Fruit fly (Drosophila melanogaster) whole organism, embryonic: Measurements from ENCODE around the gene CG17105.

ENCODE experiments used
- Ada2b ChIP-seq: fragments of 200-800 bp; sonication (Bioruptor generic); IDR thresholded peaks from 2 replicates; pipeline ENCODE4 v1.3.6; 2022; ENCODE audit warnings: missing biosample characterization, missing genetic modification characterization
- BEAF-32 ChIP-seq: fragments of 200-800 bp; sonication (Bioruptor generic); optimal IDR thresholded peaks from 3 replicates; lab custom pipeline; 2017; ENCODE audit warnings: missing biosample characterization, missing genetic modification characterization, mild to moderate bottlenecking, moderate library complexity, missing genetic modification reagents
- BtbVII ChIP-seq: fragments of 200-800 bp; sonication (Bioruptor generic); optimal IDR thresholded peaks from 3 replicates; lab custom pipeline; 2017; ENCODE audit warnings: missing biosample characterization, mild to moderate bottlenecking, missing genetic modification characterization
- CG11093 ChIP-seq: fragments of 200-800 bp; sonication (Bioruptor generic); IDR thresholded peaks from 3 replicates; pipeline ENCODE4 v1.3.6; 2022; ENCODE audit warnings: missing biosample characterization, missing genetic modification characterization
- CG11398 ChIP-seq: fragments of 200-800 bp; sonication (Bioruptor generic); optimal IDR thresholded peaks from 2 replicates; lab custom pipeline; 2016; ENCODE audit warnings: missing biosample characterization, missing genetic modification characterization
- CG12104 ChIP-seq: fragments of 200-800 bp; sonication (Bioruptor generic); optimal IDR thresholded peaks from 3 replicates; lab custom pipeline; 2016; ENCODE audit warnings: missing biosample characterization, missing genetic modification characterization
- CG12942 ChIP-seq: fragments of 200-800 bp; sonication (Bioruptor generic); optimal IDR thresholded peaks from 3 replicates; lab custom pipeline; 2016; ENCODE audit warnings: missing biosample characterization, missing genetic modification characterization
- CG13287 ChIP-seq: fragments of 200-800 bp; sonication (Bioruptor generic); IDR thresholded peaks from 2 replicates; pipeline ENCODE4 v1.3.6; 2022; ENCODE audit warnings: missing biosample characterization, missing genetic modification characterization; ENCODE audit not compliant: partially characterized antibody
- CG13775 ChIP-seq: fragments of 200-800 bp; sonication (Bioruptor generic); optimal IDR thresholded peaks from 3 replicates; lab custom pipeline; 2017; ENCODE audit warnings: missing biosample characterization, mild to moderate bottlenecking, missing genetic modification characterization
- CG14014 ChIP-seq: fragments of 200-800 bp; sonication (Bioruptor generic); IDR thresholded peaks from 2 replicates; pipeline ENCODE4 v1.3.6; 2022; ENCODE audit warnings: missing biosample characterization, missing genetic modification characterization
- CG1529 ChIP-seq: fragments of 200-800 bp; sonication (Bioruptor generic); optimal IDR thresholded peaks from 3 replicates; lab custom pipeline; 2018; ENCODE audit warnings: missing biosample characterization, missing genetic modification characterization
- CG15479 ChIP-seq: fragments of 200-800 bp; sonication (Bioruptor generic); optimal IDR thresholded peaks from 3 replicates; lab custom pipeline; 2019; ENCODE audit warnings: missing biosample characterization, mild to moderate bottlenecking, missing genetic modification characterization, moderate library complexity
- CG17328 ChIP-seq: fragments of 200-800 bp; sonication (Bioruptor generic); IDR thresholded peaks from 2 replicates; pipeline ENCODE4 v1.3.6; 2022; ENCODE audit warnings: missing biosample characterization, missing genetic modification characterization
- CG18262 ChIP-seq: fragments of 200-800 bp; optimal IDR thresholded peaks from 3 replicates; lab custom pipeline; 2019; ENCODE audit warnings: missing biosample characterization, mild to moderate bottlenecking, missing genetic modification characterization, moderate library complexity
- CG2678 ChIP-seq: fragments of 200-800 bp; sonication (Bioruptor generic); optimal IDR thresholded peaks from 3 replicates; lab custom pipeline; 2019; ENCODE audit warnings: missing biosample characterization, mild to moderate bottlenecking, missing genetic modification characterization, moderate library complexity
- CG3407 ChIP-seq: fragments of 200-800 bp; sonication (Bioruptor generic); optimal IDR thresholded peaks from 2 replicates; lab custom pipeline; 2018; ENCODE audit warnings: missing biosample characterization, mild to moderate bottlenecking, missing genetic modification characterization
- CG42726 ChIP-seq: fragments of 200-800 bp; sonication (Bioruptor generic); IDR thresholded peaks from 2 replicates; pipeline ENCODE4 v1.3.6; 2022; ENCODE audit warnings: missing biosample characterization, missing genetic modification characterization; ENCODE audit not compliant: partially characterized antibody
- CG7271 ChIP-seq: fragments of 200-800 bp; sonication (Bioruptor generic); optimal IDR thresholded peaks from 2 replicates; lab custom pipeline; 2018; ENCODE audit warnings: missing biosample characterization, mild to moderate bottlenecking, missing genetic modification characterization, moderate library complexity
- CG8290 ChIP-seq, 3 experiments: fragments of 200-800 bp; sonication (Bioruptor generic); optimal IDR thresholded peaks; 2 replicates each; lab custom pipeline; 2016 to 2019; ENCODE audit warnings: missing biosample characterization in 3 of 3, missing genetic modification characterization in 3 of 3, mild to moderate bottlenecking in 2 of 3, moderate library complexity in 1 of 3
- CG9437 ChIP-seq: fragments of 200-800 bp; sonication (Bioruptor generic); optimal IDR thresholded peaks from 2 replicates; lab custom pipeline; 2018; ENCODE audit warnings: missing biosample characterization, mild to moderate bottlenecking, missing genetic modification characterization
- Chrac-16 ChIP-seq: fragments of 200-800 bp; sonication (Bioruptor generic); optimal IDR thresholded peaks from 3 replicates; lab custom pipeline; 2016; ENCODE audit warnings: missing biosample characterization, missing genetic modification characterization
- CrebB ChIP-seq: fragments of 200-800 bp; sonication (Bioruptor generic); optimal IDR thresholded peaks from 3 replicates; lab custom pipeline; 2018; ENCODE audit warnings: missing biosample characterization, mild to moderate bottlenecking, missing genetic modification characterization
- Dek ChIP-seq: fragments of 200-800 bp; sonication (Bioruptor generic); optimal IDR thresholded peaks from 3 replicates; lab custom pipeline; 2019; ENCODE audit warnings: missing biosample characterization, mild to moderate bottlenecking, missing genetic modification characterization, moderate library complexity
- Dll ChIP-seq: fragments of 200-800 bp; sonication (Bioruptor generic); IDR thresholded peaks from 4 replicates; pipeline ENCODE4 v1.3.6; 2022; ENCODE audit warnings: missing biosample characterization, missing genetic modification characterization; ENCODE audit not compliant: partially characterized antibody
- Dp ChIP-seq: fragments of 200-800 bp; sonication (Bioruptor generic); optimal IDR thresholded peaks from 2 replicates; lab custom pipeline; 2018; ENCODE audit warnings: missing biosample characterization, mild to moderate bottlenecking, missing genetic modification characterization, moderate library complexity
- Eip74EF ChIP-seq, 2 experiments: fragments of 200-800 bp in 1 of 2; fragments of >200 bp in 1 of 2; sonication (Bioruptor generic) in 1 of 2; optimal IDR thresholded peaks; 2 replicates each; lab custom pipeline; 2017 to 2019; ENCODE audit warnings: missing biosample characterization in 2 of 2, missing genetic modification characterization in 2 of 2, mild to moderate bottlenecking in 1 of 2, moderate library complexity in 1 of 2
- HHEX ChIP-seq: fragments of 200-800 bp; sonication (Bioruptor generic); optimal IDR thresholded peaks from 3 replicates; lab custom pipeline; 2017; ENCODE audit warnings: missing biosample characterization, mild to moderate bottlenecking, missing genetic modification characterization, missing genetic modification reagents
- Hsf ChIP-seq: fragments of 200-800 bp; sonication (Bioruptor generic); optimal IDR thresholded peaks from 3 replicates; lab custom pipeline; 2016; ENCODE audit warnings: missing biosample characterization, missing genetic modification characterization
- Lhr ChIP-seq: fragments of 200-800 bp; sonication (Bioruptor generic); optimal IDR thresholded peaks from 3 replicates; lab custom pipeline; 2017; ENCODE audit warnings: mild to moderate bottlenecking, missing biosample characterization, missing genetic modification reagents, missing genetic modification characterization
- NC2α ChIP-seq: fragments of 200-800 bp; sonication (Bioruptor generic); optimal IDR thresholded peaks from 2 replicates; lab custom pipeline; 2016; ENCODE audit warnings: missing biosample characterization, missing genetic modification characterization
- Sox102F ChIP-seq: fragments of 200-800 bp; sonication (Bioruptor generic); optimal IDR thresholded peaks from 2 replicates; lab custom pipeline; 2018; ENCODE audit warnings: missing biosample characterization, mild to moderate bottlenecking, missing genetic modification characterization, moderate library complexity
- TFAM ChIP-seq: fragments of 200-800 bp; sonication (Bioruptor generic); optimal IDR thresholded peaks from 2 replicates; lab custom pipeline; 2017; ENCODE audit warnings: missing biosample characterization, missing genetic modification characterization, inconsistent platforms
- az2 ChIP-seq: fragments of 200-800 bp; sonication (Bioruptor generic); optimal IDR thresholded peaks from 3 replicates; lab custom pipeline; 2016; ENCODE audit warnings: missing biosample characterization, missing genetic modification characterization
- bowl ChIP-seq: fragments of 200-800 bp; sonication (Bioruptor generic); IDR thresholded peaks from 2 replicates; pipeline ENCODE4 v1.3.6; 2022; ENCODE audit warnings: missing biosample characterization, missing genetic modification characterization
- cad ChIP-seq: fragments of >200 bp; optimal IDR thresholded peaks from 2 replicates; lab custom pipeline; 2017; ENCODE audit warnings: missing biosample characterization, missing genetic modification characterization
- dmrt11E ChIP-seq: fragments of 200-800 bp; sonication (Bioruptor generic); optimal IDR thresholded peaks from 3 replicates; lab custom pipeline; 2018; ENCODE audit warnings: missing biosample characterization, mild to moderate bottlenecking, missing genetic modification characterization, moderate library complexity
- emc ChIP-seq: fragments of 200-800 bp; sonication (Bioruptor generic); optimal IDR thresholded peaks from 2 replicates; lab custom pipeline; 2016; ENCODE audit warnings: missing biosample characterization, missing genetic modification characterization
- pho ChIP-seq: fragments of 200-800 bp; sonication (Bioruptor generic); optimal IDR thresholded peaks from 2 replicates; lab custom pipeline; 2016; ENCODE audit warnings: missing biosample characterization, missing genetic modification characterization
- pros ChIP-seq: fragments of 200-800 bp; sonication (Bioruptor generic); optimal IDR thresholded peaks from 3 replicates; lab custom pipeline; 2019; ENCODE audit warnings: missing biosample characterization, mild to moderate bottlenecking, missing genetic modification characterization, moderate library complexity
- schlank ChIP-seq: fragments of 200-800 bp; sonication (Bioruptor generic); optimal IDR thresholded peaks from 2 replicates; lab custom pipeline; 2018; ENCODE audit warnings: missing biosample characterization, mild to moderate bottlenecking, missing genetic modification characterization
- sisA ChIP-seq: fragments of 200-800 bp; sonication (Bioruptor generic); IDR thresholded peaks from 2 replicates; pipeline ENCODE4 v1.3.6; 2022; ENCODE audit warnings: missing biosample characterization, missing genetic modification characterization
- sob ChIP-seq: fragments of 200-800 bp; sonication (Bioruptor generic); IDR thresholded peaks from 2 replicates; pipeline ENCODE4 v1.3.6; 2022; ENCODE audit warnings: missing biosample characterization, missing genetic modification characterization
- tio ChIP-seq: fragments of 200-800 bp; sonication (Bioruptor generic); optimal IDR thresholded peaks from 2 replicates; lab custom pipeline; 2017; ENCODE audit warnings: missing biosample characterization, missing genetic modification characterization, inconsistent platforms
- tll ChIP-seq, 2 experiments: fragments of 200-800 bp in 1 of 2; fragments of >200 bp in 1 of 2; sonication (Bioruptor generic) in 1 of 2; optimal IDR thresholded peaks; 2 replicates each; lab custom pipeline; 2017 to 2019; ENCODE audit warnings: missing biosample characterization in 2 of 2, missing genetic modification characterization in 2 of 2, mild to moderate bottlenecking in 1 of 2, moderate library complexity in 1 of 2
- tna ChIP-seq: fragments of 200-800 bp; sonication (Bioruptor generic); IDR thresholded peaks from 2 replicates; pipeline ENCODE4 v1.3.6; 2022; ENCODE audit warnings: missing biosample characterization, missing genetic modification characterization; ENCODE audit not compliant: partially characterized antibody
- twi ChIP-seq: fragments of 200-800 bp; optimal IDR thresholded peaks from 2 replicates; lab custom pipeline; 2019; ENCODE audit warnings: missing biosample characterization, mild to moderate bottlenecking, missing genetic modification characterization, moderate library complexity
- tx ChIP-seq: fragments of 200-800 bp; sonication (Bioruptor generic); optimal IDR thresholded peaks from 2 replicates; lab custom pipeline; 2016; ENCODE audit warnings: missing biosample characterization, missing genetic modification characterization
- vfl ChIP-seq: fragments of 200-800 bp; sonication (Bioruptor generic); optimal IDR thresholded peaks from 2 replicates; lab custom pipeline; 2016; ENCODE audit warnings: missing biosample characterization, missing genetic modification characterization
- wek ChIP-seq: fragments of 200-800 bp; sonication (Bioruptor generic); optimal IDR thresholded peaks from 3 replicates; lab custom pipeline; 2018; ENCODE audit warnings: missing biosample characterization, mild to moderate bottlenecking, missing genetic modification characterization, moderate library complexity
- z ChIP-seq: fragments of 200-800 bp; sonication (Bioruptor generic); IDR thresholded peaks from 3 replicates; pipeline ENCODE4 v1.3.6; 2022; ENCODE audit warnings: missing biosample characterization, missing genetic modification characterization

The CG17105 gene

dm6 chr2L:10728751-10729150 is 47.9 kb downstream of the CG17105 start, which contains the start of gene CG6443 (continued):
- TF ChIP-seq CG9437 (GFP tag; lab: Kevin White, UChicago): no peak
- TF ChIP-seq tll (GFP tag; optimal IDR thresholded peaks at IDR 0.05; lab: Kevin White, UChicago): no peak
- peak; percentile 90 for TF ChIP-seq CG13287 (GFP tag; lab: Robert Waterston, UW)
- TF ChIP-seq CG11398 (GFP tag; lab: Kevin White, UChicago): no peak
- TF ChIP-seq z (GFP tag; lab: Robert Waterston, UW): no peak
- TF ChIP-seq BtbVII: no peak
- TF ChIP-seq CG15479 (GFP tag; lab: Kevin White, UChicago): no peak
- no peak for TF ChIP-seq Eip74EF (GFP tag; optimal IDR thresholded peaks at IDR 0.05; lab: Kevin White, UChicago)
- no peak for TF ChIP-seq cad (GFP tag; lab: Kevin White, UChicago)
- TF ChIP-seq CG18262 (tag; lab: Kevin White, UChicago): no peak
- no peak for TF ChIP-seq tx (GFP tag; lab: Kevin White, UChicago)
- TF ChIP-seq CrebB (tag; lab: Kevin White, UChicago): no peak
- TF ChIP-seq vfl (GFP tag; lab: Kevin White, UChicago): no peak
- no peak for TF ChIP-seq NC2α (GFP tag; lab: Kevin White, UChicago)
- TF ChIP-seq tna: no peak
- TF ChIP-seq dmrt11E: no peak
- TF ChIP-seq az2 (GFP tag; lab: Kevin White, UChicago): no peak
- no peak for TF ChIP-seq CG13775 (GFP tag; lab: Kevin White, UChicago)
- TF ChIP-seq CG12942 (GFP tag; lab: Kevin White, UChicago): no peak
- TF ChIP-seq CG8290 (GFP tag; optimal IDR thresholded peaks at IDR 0.05; lab: Kevin White, UChicago): no peak
- no peak for TF ChIP-seq CG8290 (tag; optimal IDR thresholded peaks at IDR 0.05; lab: Kevin White, UChicago)
- TF ChIP-seq CG42726 (GFP tag; lab: Robert Waterston, UW): no peak
- TF ChIP-seq Hsf (GFP tag; lab: Kevin White, UChicago): no peak
- no peak for TF ChIP-seq HHEX
- TF ChIP-seq pho (GFP tag; lab: Kevin White, UChicago): no peak
- peak; percentile 86 for TF ChIP-seq Dp
- no peak for TF ChIP-seq wek
- TF ChIP-seq bowl (GFP tag; lab: Robert Waterston, UW): no peak
- no peak for TF ChIP-seq TFAM (GFP tag; lab: Kevin White, UChicago)
- TF ChIP-seq CG11093 (GFP tag; lab: Robert Waterston, UW): no peak
- no peak for TF ChIP-seq CG2678 (tag; lab: Kevin White, UChicago)
- TF ChIP-seq Chrac-16: no peak
- no peak for TF ChIP-seq tio
- no peak for TF ChIP-seq pros (GFP tag; lab: Kevin White, UChicago)
- no peak for TF ChIP-seq CG3407
- TF ChIP-seq CG14014: no peak
- no peak for TF ChIP-seq Dek (tag; lab: Kevin White, UChicago)
- TF ChIP-seq Sox102F (GFP tag; lab: Kevin White, UChicago): no peak
- no peak for TF ChIP-seq sob (GFP tag; lab: Robert Waterston, UW)
- TF ChIP-seq emc (GFP tag; lab: Kevin White, UChicago): no peak
- TF ChIP-seq twi (tag; lab: Kevin White, UChicago): no peak
- no peak for TF ChIP-seq sisA
- TF ChIP-seq CG7271: no peak
- TF ChIP-seq schlank (tag; lab: Kevin White, UChicago): no peak
- TF ChIP-seq Dll: peak; percentile 89
- no peak for TF ChIP-seq CG17328 (GFP tag; lab: Robert Waterston, UW)
- no peak for TF ChIP-seq CG1529 (GFP tag; lab: Kevin White, UChicago)
- TF ChIP-seq CG12104 (GFP tag; lab: Kevin White, UChicago): no peak
- TF ChIP-seq Lhr (GFP tag; lab: Kevin White, UChicago): no peak
- TF ChIP-seq BEAF-32 (GFP tag; lab: Kevin White, UChicago): peak; percentile 80
- TF ChIP-seq Ada2b (GFP tag; lab: Robert Waterston, UW): no peak
